Fruit fly (Drosophila melanogaster): Measurements from ENCODE around the gene CG3062.

Gene CG3062

DNA sequence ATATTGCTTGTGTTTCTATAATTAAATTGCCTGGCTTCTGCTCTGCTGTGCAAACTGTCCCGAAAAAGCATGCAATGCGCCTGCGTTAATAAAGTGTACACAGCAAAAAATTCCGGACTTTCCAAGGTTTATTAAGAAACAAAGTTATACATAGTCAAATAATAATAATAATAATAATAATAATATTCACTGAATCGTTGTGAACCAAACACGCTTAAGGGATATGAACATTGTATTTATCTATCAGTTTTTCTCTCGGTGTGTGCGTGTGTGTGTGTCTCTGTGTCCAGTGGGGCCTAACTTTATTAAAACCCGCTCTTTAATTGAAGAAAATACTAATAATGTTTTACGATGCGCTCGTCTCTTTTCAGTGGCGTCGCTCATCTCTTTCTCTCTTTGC is 46.6 kb upstream of the CG3062 start (continued):
- TF ChIP-seq unc-4 (GFP tag; IDR thresholded peaks at IDR 0.05; ENCODE audit: partially characterized antibody), result no peak
- TF ChIP-seq CG13287 (GFP tag; IDR thresholded peaks at IDR 0.05; ENCODE audit: partially characterized antibody), result no peak
- no peak for TF ChIP-seq Mad (GFP tag; optimal IDR thresholded peaks at IDR 0.05)
- TF ChIP-seq Hey (tag; optimal IDR thresholded peaks at IDR 0.05), result no peak
- TF ChIP-seq fd96Cb (tag; optimal IDR thresholded peaks at IDR 0.05), result peak; percentile 15
- TF ChIP-seq wek (GFP tag; optimal IDR thresholded peaks at IDR 0.05), result no peak
- TF ChIP-seq CG30020 (tag; optimal IDR thresholded peaks at IDR 0.05), result no peak
- TF ChIP-seq insv (GFP tag; optimal IDR thresholded peaks at IDR 0.05), result no peak
- no peak for TF ChIP-seq ERR (GFP tag; optimal IDR thresholded peaks at IDR 0.05)
- no peak for TF ChIP-seq CG18764 (GFP tag; optimal IDR thresholded peaks at IDR 0.05)
- TF ChIP-seq Hr39 (optimal IDR thresholded peaks at IDR 0.05), result no peak
- no peak for TF ChIP-seq pum (GFP tag; optimal IDR thresholded peaks at IDR 0.05)
- TF ChIP-seq chif (GFP tag; optimal IDR thresholded peaks at IDR 0.05), result no peak
- no peak for TF ChIP-seq ftz-f1 (GFP tag; optimal IDR thresholded peaks at IDR 0.05)
- no peak for TF ChIP-seq croc (GFP tag; conservative IDR thresholded peaks at IDR 0.05)
- TF ChIP-seq pnt (GFP tag; optimal IDR thresholded peaks at IDR 0.05), result no peak
- TF ChIP-seq CG32532 (GFP tag; IDR thresholded peaks at IDR 0.05), result peak; percentile 62; the same call in 1 of the 2 replicates
- peak; percentile 66 for TF ChIP-seq gem (tag; optimal IDR thresholded peaks at IDR 0.05)
- no peak for TF ChIP-seq Sry-β (GFP tag; optimal IDR thresholded peaks at IDR 0.05)
- TF ChIP-seq CG13296 (GFP tag; optimal IDR thresholded peaks at IDR 0.05), result no peak
- no peak for TF ChIP-seq kay (GFP tag; optimal IDR thresholded peaks at IDR 0.05)
- no peak for TF ChIP-seq Bdp1 (GFP tag; optimal IDR thresholded peaks at IDR 0.05)
- TF ChIP-seq twi (tag; optimal IDR thresholded peaks at IDR 0.05), result no peak
- TF ChIP-seq dm (GFP tag; optimal IDR thresholded peaks at IDR 0.05), result no peak
- no peak for TF ChIP-seq en (GFP tag; optimal IDR thresholded peaks at IDR 0.05)
- no peak for TF ChIP-seq crol (GFP tag; IDR thresholded peaks at IDR 0.05)
- TF ChIP-seq CG2129 (GFP tag; IDR thresholded peaks at IDR 0.05; ENCODE audit: partially characterized antibody), result no peak
- TF ChIP-seq zfh2 (GFP tag; optimal IDR thresholded peaks at IDR 0.05), result no peak
- no peak for TF ChIP-seq schlank (tag; optimal IDR thresholded peaks at IDR 0.05)
- no peak for TF ChIP-seq vvl (GFP tag; IDR thresholded peaks at IDR 0.05)
- TF ChIP-seq CG16815 (GFP tag; optimal IDR thresholded peaks at IDR 0.05), result no peak
- no peak for TF ChIP-seq trh (GFP tag; optimal IDR thresholded peaks at IDR 0.05)
- TF ChIP-seq ham (GFP tag; IDR thresholded peaks at IDR 0.05), result no peak
- peak; percentile 39; the same call in 1 of the 2 replicates for TF ChIP-seq Ada2b (GFP tag; IDR thresholded peaks at IDR 0.05)
- TF ChIP-seq E2f2 (GFP tag; IDR thresholded peaks at IDR 0.05), result no peak; the same call in 1 of the 2 replicates
- TF ChIP-seq CG10959 (GFP tag; IDR thresholded peaks at IDR 0.05), result no peak
- TF ChIP-seq p53 (GFP tag; optimal IDR thresholded peaks at IDR 0.05), result no peak
- TF ChIP-seq NC2α (GFP tag; optimal IDR thresholded peaks at IDR 0.05), result no peak
- peak; percentile 52 for TF ChIP-seq CG12391 (tag; optimal IDR thresholded peaks at IDR 0.05)
- no peak for TF ChIP-seq sim (GFP tag; IDR thresholded peaks at IDR 0.05)
- TF ChIP-seq Lhr (GFP tag; optimal IDR thresholded peaks at IDR 0.05), result no peak
- TF ChIP-seq CG11560 (tag; IDR thresholded peaks at IDR 0.05), result no peak
- peak in 1 of 2 experiments; percentile 32 for TF ChIP-seq bsh (GFP tag; optimal IDR thresholded peaks at IDR 0.05)
- TF ChIP-seq Lim3 (GFP tag; IDR thresholded peaks at IDR 0.05), result no peak
- no peak for TF ChIP-seq chn (GFP tag; optimal IDR thresholded peaks at IDR 0.05)
- TF ChIP-seq abd-A (tag; optimal IDR thresholded peaks at IDR 0.05), result no peak
- TF ChIP-seq CG6854 (GFP tag; optimal IDR thresholded peaks at IDR 0.05), result no peak
- no peak for TF ChIP-seq sens-2 (GFP tag; IDR thresholded peaks at IDR 0.05)
- no peak for TF ChIP-seq mirr (GFP tag; optimal IDR thresholded peaks at IDR 0.05)
- no peak for TF ChIP-seq tna (GFP tag; IDR thresholded peaks at IDR 0.05; ENCODE audit: partially characterized antibody)
- peak; percentile 1 for TF ChIP-seq trem (tag; optimal IDR thresholded peaks at IDR 0.05)
- TF ChIP-seq ase (GFP tag; IDR thresholded peaks at IDR 0.05), result no peak
- TF ChIP-seq bigmax (GFP tag; optimal IDR thresholded peaks at IDR 0.05), result no peak

All from whole organism, embryonic.